Worm (Caenorhabditis elegans) whole organism, young adult: Measurements from ENCODE around the gene M70.5.

Source experiments
- B0019.2 ChIP-seq: fragments of 200-800 bp; sonication (Bioruptor generic); conservative IDR thresholded peaks from 2 replicates; pipeline ENCODE4 v1.3.6; 2022; ENCODE audit warnings: missing genetic modification reagents, missing genetic modification characterization, missing compliant biosample characterization
- C06A6.2 ChIP-seq: fragments of 200-800 bp; sonication (Bioruptor generic); conservative IDR thresholded peaks from 2 replicates; pipeline ENCODE4 v1.3.6; 2022; ENCODE audit warnings: missing genetic modification characterization, missing compliant biosample characterization
- F22D6.2 ChIP-seq: sonication (generic microtip); optimal IDR thresholded peaks from 2 replicates; lab custom pipeline; 2016; ENCODE audit warnings: mild to moderate bottlenecking, missing genetic modification characterization, missing compliant biosample characterization
- F33H1.4 ChIP-seq: fragments of 200-800 bp; sonication (Bioruptor generic); IDR thresholded peaks from 2 replicates; pipeline ENCODE4 v1.3.6; 2022; ENCODE audit warnings: missing genetic modification reagents, missing genetic modification characterization, missing compliant biosample characterization
- F57C9.4 ChIP-seq: sonication (generic microtip); optimal IDR thresholded peaks from 2 replicates; lab custom pipeline; 2017; ENCODE audit warnings: mild to moderate bottlenecking, missing genetic modification characterization, missing compliant biosample characterization
- T07F8.4 ChIP-seq: sonication (generic microtip); optimal IDR thresholded peaks from 2 replicates; lab custom pipeline; 2016; ENCODE audit warnings: mild to moderate bottlenecking, missing genetic modification characterization, moderate library complexity, missing compliant biosample characterization
- T26A5.8 ChIP-seq: sonication (generic microtip); optimal IDR thresholded peaks from 2 replicates; lab custom pipeline; 2016; ENCODE audit warnings: missing genetic modification characterization, missing compliant biosample characterization
- ama-1 ChIP-seq, 3 experiments: fragments of 150-350 bp in 1 of 3; sonication (generic microtip) in 2 of 3; optimal IDR thresholded peaks; 2 replicates each; lab custom pipeline; 2014 to 2018; ENCODE audit warnings: missing biosample characterization in 2 of 3, missing genetic modification characterization in 2 of 3, missing genetic modification reagents in 2 of 3
- aptf-2 ChIP-seq: fragments of 200-800 bp; sonication (Bioruptor generic); conservative IDR thresholded peaks from 2 replicates; pipeline ENCODE4 v1.3.6; 2022; ENCODE audit warnings: missing genetic modification reagents, missing genetic modification characterization, missing compliant biosample characterization
- aptf-3 ChIP-seq: fragments of 200-800 bp; sonication (Bioruptor generic); IDR thresholded peaks from 2 replicates; pipeline ENCODE4 v1.3.6; 2022; ENCODE audit warnings: missing genetic modification characterization, missing compliant biosample characterization
- athp-1 ChIP-seq: sonication (generic microtip); optimal IDR thresholded peaks from 2 replicates; lab custom pipeline; 2017; ENCODE audit warnings: mild to moderate bottlenecking, missing genetic modification characterization, missing compliant biosample characterization
- ccch-3 ChIP-seq: fragments of 200-800 bp; sonication (Bioruptor generic); optimal IDR thresholded peaks from 2 replicates; lab custom pipeline; 2018; ENCODE audit warnings: mild to moderate bottlenecking, missing genetic modification characterization, missing compliant biosample characterization
- cebp-2 ChIP-seq: fragments of 200-800 bp; sonication (Bioruptor generic); IDR thresholded peaks from 2 replicates; pipeline ENCODE4 v1.3.6; 2022; ENCODE audit warnings: missing genetic modification characterization, missing compliant biosample characterization
- ceh-100 ChIP-seq: fragments of 200-800 bp; sonication (Bioruptor generic); IDR thresholded peaks from 2 replicates; pipeline ENCODE4 v1.3.6; 2022; ENCODE audit warnings: missing genetic modification reagents, missing genetic modification characterization, missing compliant biosample characterization
- ceh-27 ChIP-seq: fragments of 200-800 bp; sonication (Bioruptor generic); optimal IDR thresholded peaks from 2 replicates; lab custom pipeline; 2018; ENCODE audit warnings: mild to moderate bottlenecking, missing genetic modification characterization, moderate library complexity, missing compliant biosample characterization
- ceh-91 ChIP-seq: fragments of 200-800 bp; sonication (Bioruptor generic); IDR thresholded peaks from 2 replicates; pipeline ENCODE4 v1.3.6; 2022; ENCODE audit warnings: missing genetic modification reagents, missing genetic modification characterization, missing compliant biosample characterization
- chd-7 ChIP-seq: sonication (generic microtip); optimal IDR thresholded peaks from 2 replicates; lab custom pipeline; 2016; ENCODE audit warnings: mild to moderate bottlenecking, missing genetic modification characterization, moderate library complexity, missing compliant biosample characterization
- die-1 ChIP-seq: sonication (generic microtip); optimal IDR thresholded peaks from 2 replicates; lab custom pipeline; 2016; ENCODE audit warnings: missing genotype, mild to moderate bottlenecking, missing genetic modification characterization, missing compliant biosample characterization
- ets-4 ChIP-seq: fragments of 200-800 bp; sonication (Bioruptor generic); optimal IDR thresholded peaks from 2 replicates; lab custom pipeline; 2018; ENCODE audit warnings: mild to moderate bottlenecking, missing genetic modification characterization, missing compliant biosample characterization
- gei-17 ChIP-seq: fragments of 200-800 bp; sonication (Bioruptor generic); optimal IDR thresholded peaks from 2 replicates; lab custom pipeline; 2018; ENCODE audit warnings: mild to moderate bottlenecking, missing genetic modification characterization, missing compliant biosample characterization
- him-1 ChIP-seq: sonication (generic microtip); optimal IDR thresholded peaks from 2 replicates; lab custom pipeline; 2016; ENCODE audit warnings: missing genotype, missing genetic modification reagents, missing genetic modification characterization, missing compliant biosample characterization
- hlh-12 ChIP-seq: sonication (generic microtip); optimal IDR thresholded peaks from 2 replicates; lab custom pipeline; 2016; ENCODE audit warnings: missing genetic modification characterization, missing compliant biosample characterization
- hlh-26 ChIP-seq: fragments of 200-800 bp; sonication (Bioruptor generic); conservative IDR thresholded peaks from 2 replicates; pipeline ENCODE4 v1.3.6; 2022; ENCODE audit warnings: missing genetic modification reagents, missing genetic modification characterization, missing compliant biosample characterization
- let-607 ChIP-seq, 2 experiments: fragments of 200-800 bp in 1 of 2; sonication (Bioruptor generic) in 1 of 2; sonication (generic microtip) in 1 of 2; optimal IDR thresholded peaks; 2 replicates each; lab custom pipeline; 2016 to 2018; ENCODE audit warnings: mild to moderate bottlenecking in 2 of 2, missing compliant biosample characterization in 2 of 2, missing genetic modification characterization in 2 of 2, moderate library complexity in 2 of 2, missing genotype in 1 of 2
- lin-26 ChIP-seq: fragments of 200-800 bp; sonication (Bioruptor generic); IDR thresholded peaks from 2 replicates; pipeline ENCODE4 v1.3.6; 2022; ENCODE audit warnings: missing genetic modification reagents, missing genetic modification characterization, missing compliant biosample characterization
- lsl-1 ChIP-seq: fragments of 200-800 bp; sonication (Bioruptor generic); optimal IDR thresholded peaks from 2 replicates; lab custom pipeline; 2018; ENCODE audit warnings: mild to moderate bottlenecking, missing genetic modification characterization, moderate library complexity, missing compliant biosample characterization
- mcd-1 ChIP-seq: fragments of 200-800 bp; sonication (Bioruptor generic); IDR thresholded peaks from 2 replicates; pipeline ENCODE4 v1.3.6; 2022; ENCODE audit warnings: missing genetic modification reagents, missing genetic modification characterization, missing compliant biosample characterization
- mel-28 ChIP-seq: sonication (generic microtip); optimal IDR thresholded peaks from 2 replicates; lab custom pipeline; 2016; ENCODE audit warnings: borderline replicate concordance, mild to moderate bottlenecking, missing genetic modification characterization, missing compliant biosample characterization
- mxl-1 ChIP-seq: sonication (generic microtip); optimal IDR thresholded peaks from 2 replicates; lab custom pipeline; 2016; ENCODE audit warnings: missing genetic modification characterization, missing compliant biosample characterization
- nhr-27 ChIP-seq: fragments of 200-800 bp; sonication (Bioruptor generic); optimal IDR thresholded peaks from 2 replicates; lab custom pipeline; 2018; ENCODE audit warnings: mild to moderate bottlenecking, missing genetic modification characterization, moderate library complexity, missing compliant biosample characterization
- pbrm-1 ChIP-seq: fragments of 200-800 bp; sonication (Bioruptor generic); IDR thresholded peaks from 2 replicates; pipeline ENCODE4 v1.3.6; 2022; ENCODE audit warnings: missing genetic modification reagents, missing genetic modification characterization, missing compliant biosample characterization
- rec-8 ChIP-seq, 2 experiments: sonication (generic microtip); optimal IDR thresholded peaks; 2 replicates each; lab custom pipeline; 2016; ENCODE audit warnings: mild to moderate bottlenecking in 2 of 2, missing genetic modification characterization in 2 of 2, missing genetic modification reagents in 2 of 2, missing genotype in 2 of 2, missing biosample characterization in 1 of 2, missing compliant biosample characterization in 1 of 2, moderate library complexity in 1 of 2
- rpc-1 ChIP-seq, 2 experiments: fragments of 150-350 bp in 1 of 2; sonication (generic microtip) in 1 of 2; optimal IDR thresholded peaks; 2 replicates each; lab custom pipeline; 2014 to 2018; ENCODE audit warnings: missing biosample characterization in 1 of 2, missing genetic modification characterization in 1 of 2, missing genetic modification reagents in 1 of 2, missing genotype in 1 of 2
- sdz-38 ChIP-seq: sonication (generic microtip); optimal IDR thresholded peaks from 2 replicates; lab custom pipeline; 2016; ENCODE audit warnings: missing genotype, missing genetic modification characterization, missing compliant biosample characterization
- snpc-4 ChIP-seq, 5 experiments: fragments of 150-350 bp in 1 of 5; sonication (generic microtip) in 4 of 5; optimal IDR thresholded peaks; 2 replicates each; lab custom pipeline; 2014 to 2018; ENCODE audit warnings: missing genetic modification characterization in 5 of 5, missing biosample characterization in 3 of 5, antibody characterized with exemption in 2 of 5, mild to moderate bottlenecking in 2 of 5, missing compliant biosample characterization in 2 of 5, missing genotype in 2 of 5, moderate library complexity in 2 of 5, missing genetic modification reagents in 1 of 5
- somi-1 ChIP-seq: fragments of 200-800 bp; sonication (Bioruptor generic); optimal IDR thresholded peaks from 2 replicates; lab custom pipeline; 2018; ENCODE audit warnings: mild to moderate bottlenecking, missing genetic modification characterization, missing compliant biosample characterization
- sptf-2 ChIP-seq: fragments of 200-800 bp; sonication (Bioruptor generic); optimal IDR thresholded peaks from 2 replicates; lab custom pipeline; 2018; ENCODE audit warnings: mild to moderate bottlenecking, missing genetic modification characterization, missing compliant biosample characterization
- tbp1 ChIP-seq: fragments of 200-800 bp; sonication (Bioruptor generic); optimal IDR thresholded peaks from 2 replicates; lab custom pipeline; 2018; ENCODE audit warnings: mild to moderate bottlenecking, missing genetic modification characterization, missing compliant biosample characterization
- xnd-1 ChIP-seq: sonication (generic microtip); optimal IDR thresholded peaks from 2 replicates; lab custom pipeline; 2016; ENCODE audit warnings: missing genotype, missing genetic modification reagents, missing genetic modification characterization, missing compliant biosample characterization
- zfh-2 ChIP-seq: fragments of 200-800 bp; sonication (Bioruptor generic); conservative IDR thresholded peaks from 2 replicates; pipeline ENCODE4 v1.3.6; 2022; ENCODE audit warnings: missing genetic modification reagents, missing genetic modification characterization, missing compliant biosample characterization
- zim-3 ChIP-seq: sonication (generic microtip); optimal IDR thresholded peaks from 2 replicates; lab custom pipeline; 2017; ENCODE audit warnings: mild to moderate bottlenecking, missing genetic modification characterization, moderate library complexity, missing compliant biosample characterization
- ztf-18 ChIP-seq: sonication (generic microtip); optimal IDR thresholded peaks from 2 replicates; lab custom pipeline; 2016; ENCODE audit warnings: missing genotype, mild to moderate bottlenecking, missing genetic modification characterization, missing compliant biosample characterization
- ztf-22 ChIP-seq: fragments of 200-800 bp; sonication (Bioruptor generic); optimal IDR thresholded peaks from 2 replicates; lab custom pipeline; 2018; ENCODE audit warnings: mild to moderate bottlenecking, missing genetic modification characterization, moderate library complexity, missing compliant biosample characterization
- ztf-25 ChIP-seq: fragments of 200-800 bp; sonication (Bioruptor generic); IDR thresholded peaks from 2 replicates; pipeline ENCODE4 v1.3.6; 2022; ENCODE audit warnings: missing genetic modification reagents, missing genetic modification characterization, missing compliant biosample characterization
- ztf-26 ChIP-seq: sonication (generic microtip); optimal IDR thresholded peaks from 2 replicates; lab custom pipeline; 2017; ENCODE audit warnings: missing genetic modification characterization, missing compliant biosample characterization

Gene M70.5

DNA sequence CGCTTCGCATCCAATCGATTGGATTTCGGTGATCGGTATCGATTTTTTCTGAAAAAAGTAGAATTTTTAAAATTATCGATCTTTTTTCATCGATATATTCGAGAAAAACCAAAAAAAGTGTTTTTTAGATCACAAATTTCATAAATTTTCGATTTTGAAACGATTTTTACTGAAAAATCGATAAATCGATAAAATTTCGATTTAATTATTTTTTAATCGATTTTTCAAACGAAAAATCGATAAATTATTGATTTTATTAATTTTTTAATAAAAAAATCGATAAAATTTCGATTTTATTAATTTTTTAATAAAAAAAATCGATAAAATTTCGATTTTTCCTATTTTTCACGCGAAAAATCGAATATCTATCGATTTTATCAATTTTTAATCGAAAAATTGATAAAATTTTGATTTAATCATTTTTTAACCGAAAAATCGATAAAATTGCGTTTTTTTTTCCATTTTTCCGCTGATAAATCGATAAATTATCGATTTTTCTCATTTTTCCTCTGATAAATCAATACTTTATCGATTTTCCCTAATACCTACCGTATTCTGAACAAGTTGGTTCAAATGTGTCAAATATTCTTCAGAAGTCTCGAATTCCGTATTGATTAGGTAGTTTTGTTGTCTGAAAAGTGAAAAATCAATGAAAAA is 21.9 kb downstream of the M70.5 start:
- TF ChIP-seq snpc-4 (GFP tag; optimal IDR thresholded peaks at IDR 0.05; lab: Kevin White, UChicago) (no peak), snpc-4 (tag; optimal IDR thresholded peaks at IDR 0.05; lab: Kevin White, UChicago) (no peak), T07F8.4 (tag; lab: Kevin White, UChicago) (no peak), him-1 (no peak), aptf-3 (GFP tag; lab: Robert Waterston, UW) (no peak), tbp1 (GFP tag; lab: Kevin White, UChicago) (no peak), ceh-91 (GFP tag; lab: Robert Waterston, UW) (no peak), ztf-25 (no peak), F33H1.4 (GFP tag; lab: Robert Waterston, UW) (no peak), B0019.2 (GFP tag; lab: Robert Waterston, UW) (no peak), F57C9.4 (tag; lab: Kevin White, UChicago) (no peak), T26A5.8 (no peak), rec-8 (tag; optimal IDR thresholded peaks at IDR 0.05; lab: Kevin White, UChicago) (no peak), ama-1 (optimal IDR thresholded peaks at IDR 0.05; lab: Kevin White, UChicago) (no peak), ama-1 (GFP tag; optimal IDR thresholded peaks at IDR 0.05; lab: Kevin White, UChicago) (no peak), athp-1 (no peak), zim-3 (tag; lab: Kevin White, UChicago) (no peak), chd-7 (tag; lab: Kevin White, UChicago) (no peak), ztf-18 (tag; lab: Kevin White, UChicago) (no peak), sdz-38 (tag; lab: Kevin White, UChicago) (no peak), ets-4 (GFP tag; lab: Kevin White, UChicago) (no peak)

ce11 chrIV:2246150-2246549 is 29.3 kb downstream of the M70.5 start:
- TF ChIP-seq hlh-26 (GFP tag; lab: Robert Waterston, UW), result no peak
- TF ChIP-seq ceh-27, result no peak
- TF ChIP-seq ztf-22 (GFP tag; lab: Kevin White, UChicago), result no peak
- peak; percentile 80 for TF ChIP-seq zfh-2 (GFP tag; lab: Robert Waterston, UW)
- TF ChIP-seq nhr-27 (tag; lab: Kevin White, UChicago), result no peak
- TF ChIP-seq him-1, result peak; percentile 14
- TF ChIP-seq sptf-2, result no peak
- TF ChIP-seq cebp-2 (GFP tag; lab: Robert Waterston, UW), result peak; percentile 43; the same call in 1 of the 2 replicates
- no peak for TF ChIP-seq aptf-3 (GFP tag; lab: Robert Waterston, UW)
- 0 out of 2 replicates have a peak, but pooled peaks have one; percentile 40 for TF ChIP-seq aptf-2 (GFP tag; lab: Robert Waterston, UW)
- no peak for TF ChIP-seq gei-17 (GFP tag; lab: Kevin White, UChicago)
- TF ChIP-seq ztf-26 (tag; lab: Kevin White, UChicago), result no peak
- no peak for TF ChIP-seq ceh-100
- no peak for TF ChIP-seq F22D6.2 (tag; lab: Kevin White, UChicago)
- no peak for TF ChIP-seq lin-26 (GFP tag; lab: Robert Waterston, UW)
- TF ChIP-seq let-607 (tag; optimal IDR thresholded peaks at IDR 0.05; lab: Kevin White, UChicago), result no peak
- no peak for TF ChIP-seq T26A5.8
- no peak for TF ChIP-seq F57C9.4 (tag; lab: Kevin White, UChicago)
- no peak for TF ChIP-seq hlh-12 (tag; lab: Kevin White, UChicago)
- TF ChIP-seq chd-7 (tag; lab: Kevin White, UChicago), result no peak
- no peak for TF ChIP-seq pbrm-1 (GFP tag; lab: Robert Waterston, UW)
- TF ChIP-seq somi-1 (GFP tag; lab: Kevin White, UChicago), result no peak
- TF ChIP-seq C06A6.2 (GFP tag; lab: Robert Waterston, UW), result no peak
- peak; percentile 49; the same call in 1 of the 2 replicates for TF ChIP-seq mcd-1 (GFP tag; lab: Robert Waterston, UW)
- no peak for TF ChIP-seq xnd-1 (tag; lab: Kevin White, UChicago)
- no peak for TF ChIP-seq die-1 (tag; lab: Kevin White, UChicago)
- no peak for TF ChIP-seq mxl-1 (tag; lab: Kevin White, UChicago)
- no peak for TF ChIP-seq mel-28 (tag; lab: Kevin White, UChicago)
- no peak for TF ChIP-seq ccch-3 (GFP tag; lab: Kevin White, UChicago)
- peak; percentile 23 for TF ChIP-seq lsl-1 (GFP tag; lab: Kevin White, UChicago)
- TF ChIP-seq rpc-1 (optimal IDR thresholded peaks at IDR 0.05; lab: Kevin White, UChicago), result no peak
- TF ChIP-seq rpc-1 (tag; optimal IDR thresholded peaks at IDR 0.05; lab: Kevin White, UChicago), result peak; percentile 40
